Fruit fly (Drosophila melanogaster) whole organism, embryonic: ENCODE data around the gene Tlk.

ENCODE experiments used
- ATbp ChIP-seq: fragments of 200-800 bp; sonication (Bioruptor generic); optimal IDR thresholded peaks from 2 replicates; lab custom pipeline; 2017; ENCODE audit warnings: missing biosample characterization, mild to moderate bottlenecking, missing genetic modification characterization, missing genetic modification reagents
- Aef1 ChIP-seq: fragments of 200-800 bp; sonication (Bioruptor generic); IDR thresholded peaks from 3 replicates; pipeline ENCODE4 v1.3.6; 2022; ENCODE audit warnings: missing biosample characterization, missing genetic modification characterization
- Antp ChIP-seq: fragments of 200-800 bp; sonication (Bioruptor generic); optimal IDR thresholded peaks from 3 replicates; lab custom pipeline; 2016; ENCODE audit warnings: missing biosample characterization, missing genetic modification characterization
- Blimp-1 ChIP-seq: fragments of 200-800 bp; sonication (Bioruptor generic); optimal IDR thresholded peaks from 3 replicates; lab custom pipeline; 2018; ENCODE audit warnings: missing biosample characterization, missing genetic modification characterization, mild to moderate bottlenecking, moderate library complexity, missing genetic modification reagents
- CG10321 ChIP-seq: fragments of 200-800 bp; sonication (Bioruptor generic); IDR thresholded peaks from 2 replicates; pipeline ENCODE4 v1.3.6; 2022; ENCODE audit warnings: missing biosample characterization, missing genetic modification characterization
- CG12155 ChIP-seq: fragments of 200-800 bp; sonication (Bioruptor generic); optimal IDR thresholded peaks from 3 replicates; lab custom pipeline; 2016; ENCODE audit warnings: missing biosample characterization, missing genetic modification characterization
- CG13424 ChIP-seq: fragments of 200-800 bp; sonication (Bioruptor generic); optimal IDR thresholded peaks from 2 replicates; lab custom pipeline; 2019; ENCODE audit warnings: missing biosample characterization, mild to moderate bottlenecking, missing genetic modification characterization, moderate library complexity
- CG13624 ChIP-seq: fragments of 200-800 bp; sonication (Bioruptor generic); optimal IDR thresholded peaks from 2 replicates; lab custom pipeline; 2016; ENCODE audit warnings: missing biosample characterization, missing genetic modification characterization
- CG13894 ChIP-seq: fragments of 200-800 bp; sonication (Bioruptor generic); optimal IDR thresholded peaks from 3 replicates; lab custom pipeline; 2018; ENCODE audit warnings: missing biosample characterization, mild to moderate bottlenecking, missing genetic modification characterization, moderate library complexity
- CG17359 ChIP-seq: fragments of 200-800 bp; sonication (Bioruptor generic); optimal IDR thresholded peaks from 3 replicates; lab custom pipeline; 2018; ENCODE audit warnings: missing biosample characterization, mild to moderate bottlenecking, missing genetic modification characterization, moderate library complexity
- CG2678 ChIP-seq: fragments of 200-800 bp; sonication (Bioruptor generic); optimal IDR thresholded peaks from 3 replicates; lab custom pipeline; 2019; ENCODE audit warnings: missing biosample characterization, mild to moderate bottlenecking, missing genetic modification characterization, moderate library complexity
- CG4360 ChIP-seq: fragments of 200-800 bp; sonication (Bioruptor generic); IDR thresholded peaks from 2 replicates; pipeline ENCODE4 v1.3.6; 2022; ENCODE audit warnings: missing biosample characterization, missing genetic modification characterization
- CG4424 ChIP-seq: fragments of 200-800 bp; sonication (Bioruptor generic); optimal IDR thresholded peaks from 3 replicates; lab custom pipeline; 2016; ENCODE audit warnings: missing biosample characterization, missing genetic modification characterization
- CG7372 ChIP-seq: fragments of 200-800 bp; sonication (Bioruptor generic); IDR thresholded peaks from 2 replicates; pipeline ENCODE4 v1.3.6; 2022; ENCODE audit warnings: missing biosample characterization, missing genetic modification characterization
- CG7839 ChIP-seq: fragments of 200-800 bp; sonication (Bioruptor generic); optimal IDR thresholded peaks from 3 replicates; lab custom pipeline; 2018; ENCODE audit warnings: missing biosample characterization, mild to moderate bottlenecking, missing genetic modification characterization, moderate library complexity
- CG8290 ChIP-seq, 3 experiments: fragments of 200-800 bp; sonication (Bioruptor generic); optimal IDR thresholded peaks; 2 replicates each; lab custom pipeline; 2016 to 2019; ENCODE audit warnings: missing biosample characterization in 3 of 3, missing genetic modification characterization in 3 of 3, mild to moderate bottlenecking in 2 of 3, moderate library complexity in 1 of 3
- CG9727 ChIP-seq: fragments of 200-800 bp; sonication (Bioruptor generic); optimal IDR thresholded peaks from 3 replicates; lab custom pipeline; 2017; ENCODE audit warnings: missing biosample characterization, mild to moderate bottlenecking, missing genetic modification characterization
- Deaf1 ChIP-seq: fragments of 200-800 bp; optimal IDR thresholded peaks from 3 replicates; lab custom pipeline; 2019; ENCODE audit warnings: missing biosample characterization, mild to moderate bottlenecking, missing genetic modification characterization, moderate library complexity
- Fer1 ChIP-seq: fragments of 200-800 bp; sonication (Bioruptor generic); optimal IDR thresholded peaks from 2 replicates; lab custom pipeline; 2017; ENCODE audit warnings: missing biosample characterization, mild to moderate bottlenecking, missing genetic modification characterization
- HLH3B ChIP-seq: fragments of 200-800 bp; sonication (Bioruptor generic); IDR thresholded peaks from 2 replicates; pipeline ENCODE4 v1.3.6; 2022; ENCODE audit warnings: missing biosample characterization, missing genetic modification characterization
- Hr51 ChIP-seq, 2 experiments: fragments of 200-800 bp; sonication (Bioruptor generic); optimal IDR thresholded peaks; 2 replicates in 1 of 2; 3 replicates in 1 of 2; lab custom pipeline; 2016 to 2018; ENCODE audit warnings: missing biosample characterization in 2 of 2, missing genetic modification characterization in 2 of 2, mild to moderate bottlenecking in 1 of 2, moderate library complexity in 1 of 2
- Mad ChIP-seq: fragments of 200-800 bp; sonication (Bioruptor generic); optimal IDR thresholded peaks from 2 replicates; lab custom pipeline; 2016; ENCODE audit warnings: missing biosample characterization, missing genetic modification characterization
- Med ChIP-seq: fragments of 200-800 bp; sonication (Bioruptor generic); peaks from one replicate; lab custom pipeline; 2016; ENCODE audit warnings: missing biosample characterization, missing genetic modification characterization, mild to moderate bottlenecking, inconsistent platforms, moderate library complexity
- Myb ChIP-seq: fragments of 200-800 bp; sonication (Bioruptor generic); optimal IDR thresholded peaks from 2 replicates; lab custom pipeline; 2016; ENCODE audit warnings: missing biosample characterization, missing genetic modification characterization
- Opbp ChIP-seq: fragments of 200-800 bp; sonication (Bioruptor generic); IDR thresholded peaks from 3 replicates; pipeline ENCODE4 v1.3.6; 2022; ENCODE audit warnings: missing biosample characterization, missing genetic modification characterization; ENCODE audit not compliant: partially characterized antibody
- Sry-δ ChIP-seq: fragments of 200-800 bp; sonication (Bioruptor generic); optimal IDR thresholded peaks from 2 replicates; lab custom pipeline; 2016; ENCODE audit warnings: missing biosample characterization, missing genetic modification characterization
- Ssrp ChIP-seq: fragments of 200-800 bp; sonication (Bioruptor generic); optimal IDR thresholded peaks from 2 replicates; lab custom pipeline; 2018; ENCODE audit warnings: missing biosample characterization, mild to moderate bottlenecking, missing genetic modification characterization, moderate library complexity
- Stat92E ChIP-seq, 3 experiments: fragments of >200 bp in 2 of 3; fragments of 200-800 bp in 1 of 3; sonication (Bioruptor generic) in 1 of 3; optimal IDR thresholded peaks; 2 replicates each; lab custom pipeline; 2017 to 2019; ENCODE audit warnings: missing biosample characterization in 3 of 3, missing genetic modification characterization in 3 of 3, mild to moderate bottlenecking in 1 of 3, moderate library complexity in 1 of 3
- abd-A ChIP-seq: fragments of 200-800 bp; sonication (Bioruptor generic); optimal IDR thresholded peaks from 3 replicates; lab custom pipeline; 2019; ENCODE audit warnings: missing biosample characterization, mild to moderate bottlenecking, missing genetic modification characterization, moderate library complexity
- chif ChIP-seq, 2 experiments: fragments of 200-800 bp; sonication (Bioruptor generic); optimal IDR thresholded peaks; 3 replicates each; lab custom pipeline; 2016; ENCODE audit warnings: missing biosample characterization in 2 of 2, missing genetic modification characterization in 2 of 2
- crol ChIP-seq: fragments of 200-800 bp; sonication (Bioruptor generic); IDR thresholded peaks from 2 replicates; pipeline ENCODE4 v1.3.6; 2022; ENCODE audit warnings: missing biosample characterization, missing genetic modification characterization
- dysf ChIP-seq: fragments of 200-800 bp; sonication (Bioruptor generic); IDR thresholded peaks from 3 replicates; pipeline ENCODE4 v1.3.6; 2022; ENCODE audit warnings: missing biosample characterization, missing genetic modification characterization
- emc ChIP-seq: fragments of 200-800 bp; sonication (Bioruptor generic); optimal IDR thresholded peaks from 2 replicates; lab custom pipeline; 2016; ENCODE audit warnings: missing biosample characterization, missing genetic modification characterization
- lmd ChIP-seq: fragments of 200-800 bp; sonication (Bioruptor generic); IDR thresholded peaks from 2 replicates; pipeline ENCODE4 v1.3.6; 2022; ENCODE audit warnings: missing biosample characterization, missing genetic modification characterization
- pan ChIP-seq, 4 experiments: fragments of >200 bp in 3 of 4; fragments of 200-800 bp in 1 of 4; sonication (Bioruptor generic) in 1 of 4; optimal IDR thresholded peaks in 3 of 4; IDR thresholded peaks in 1 of 4; 2 replicates each; pipeline versions ENCODE4 v1.3.6 to Lab custom; 2017 to 2022; ENCODE audit warnings: missing biosample characterization in 2 of 4, missing genetic modification characterization in 2 of 4, mixed read lengths in 1 of 4
- phol ChIP-seq: fragments of 200-800 bp; sonication (Bioruptor generic); optimal IDR thresholded peaks from 3 replicates; lab custom pipeline; 2018; ENCODE audit warnings: missing biosample characterization, mild to moderate bottlenecking, missing genetic modification characterization, moderate library complexity
- sens ChIP-seq: fragments of 200-800 bp; sonication (Bioruptor generic); peaks from one replicate; lab custom pipeline; 2016; ENCODE audit warnings: missing biosample characterization, missing genetic modification characterization
- sima ChIP-seq: fragments of 200-800 bp; sonication (Bioruptor generic); optimal IDR thresholded peaks from 2 replicates; lab custom pipeline; 2016; ENCODE audit warnings: missing biosample characterization, missing genetic modification characterization
- slbo ChIP-seq: fragments of 200-800 bp; sonication (Bioruptor generic); IDR thresholded peaks from 2 replicates; pipeline ENCODE4 v1.3.6; 2022; ENCODE audit warnings: missing biosample characterization, missing genetic modification characterization
- ttk ChIP-seq: fragments of 200-800 bp; sonication (Bioruptor generic); IDR thresholded peaks from 2 replicates; pipeline ENCODE4 v2.1.2; 2022; ENCODE audit warnings: missing biosample characterization, missing genetic modification characterization
- z ChIP-seq: fragments of 200-800 bp; sonication (Bioruptor generic); IDR thresholded peaks from 3 replicates; pipeline ENCODE4 v1.3.6; 2022; ENCODE audit warnings: missing biosample characterization, missing genetic modification characterization
- zfh1 ChIP-seq: fragments of 200-800 bp; sonication (Bioruptor generic); IDR thresholded peaks from 3 replicates; pipeline ENCODE4 v1.3.6; 2022; ENCODE audit warnings: missing biosample characterization, missing genetic modification characterization
- zfh2 ChIP-seq: fragments of 200-800 bp; sonication (Bioruptor generic); optimal IDR thresholded peaks from 2 replicates; lab custom pipeline; 2016; ENCODE audit warnings: missing biosample characterization, missing genetic modification characterization

Tlk gene

DNA sequence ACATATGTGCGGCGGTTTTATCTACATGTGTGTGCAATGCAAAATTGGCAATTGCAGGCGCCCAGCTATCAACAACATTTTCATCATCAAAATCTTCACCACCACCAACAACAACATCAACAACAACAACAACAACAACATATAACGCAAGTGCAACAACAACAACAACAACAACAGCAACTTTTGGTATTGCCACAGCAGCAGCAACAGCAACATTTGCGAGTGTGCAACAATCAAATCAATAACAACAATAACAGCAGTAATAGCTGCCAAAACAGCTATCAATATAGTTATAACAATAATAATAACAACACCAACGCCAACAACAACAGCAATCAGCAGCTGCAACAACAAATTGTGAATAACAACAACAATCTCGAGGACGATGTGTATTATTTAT, 42.6 kb downstream of the Tlk start:
- TF ChIP-seq phol (tag; lab: Kevin White, UChicago) (no peak), CG4360 (GFP tag; lab: Robert Waterston, UW) (peak; percentile 66)
- TF ChIP-seq, all 482 proteins: peak for 1

DNA sequence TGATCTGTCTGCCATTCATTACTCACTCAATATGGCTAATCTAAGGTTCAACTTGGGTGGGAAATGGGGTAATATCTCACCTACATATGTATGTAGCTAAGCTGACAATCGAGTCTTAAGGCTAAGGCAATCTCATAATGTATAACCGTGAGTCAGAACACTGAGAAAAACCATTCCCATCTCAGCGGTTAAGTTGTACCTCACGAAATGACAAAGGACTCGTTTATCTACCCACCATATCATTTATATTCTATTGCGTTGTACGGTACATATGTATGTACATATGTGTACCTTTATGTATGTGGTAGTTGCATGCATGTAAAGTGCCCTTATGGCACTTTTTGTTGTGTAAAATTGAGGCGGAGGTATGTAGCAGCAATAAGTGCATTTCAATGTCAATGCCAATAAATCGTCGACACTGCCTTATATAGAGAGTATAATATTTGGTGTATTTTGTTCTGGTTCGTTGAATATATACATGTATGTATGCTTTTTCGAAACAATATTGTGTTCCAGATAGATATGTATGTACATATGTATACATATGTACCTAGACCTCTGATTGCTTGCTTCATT, 43.2 kb downstream of the Tlk start:
- TF ChIP-seq Myb (GFP tag; lab: Kevin White, UChicago) (no peak), Opbp (no peak), Stat92E (GFP tag; optimal IDR thresholded peaks at IDR 0.05; lab: Kevin White, UChicago) (no peak), Antp (GFP tag; lab: Kevin White, UChicago) (no peak), sens (GFP tag; lab: Kevin White, UChicago) (peak; percentile 60), CG7372 (GFP tag; lab: Robert Waterston, UW) (no peak), CG8290 (GFP tag; optimal IDR thresholded peaks at IDR 0.05; lab: Kevin White, UChicago) (no peak), CG8290 (tag; optimal IDR thresholded peaks at IDR 0.05; lab: Kevin White, UChicago) (no peak), CG7839 (no peak), Med (peak; percentile 55)
- TF ChIP-seq, all 482 proteins: peak for 2

- TF ChIP-seq CG9727 (GFP tag; lab: Kevin White, UChicago) (no peak), CG13624 (peak; percentile 67), lmd (GFP tag; lab: Robert Waterston, UW) (no peak), CG10321 (GFP tag; lab: Robert Waterston, UW) (0 out of 2 replicates have a peak, but pooled peaks have one; percentile 53)
Observed at dm6 chrX:3764223-3764622, 44.4 kb downstream of the Tlk start.

dm6 chrX:3767085-3767484, 47.3 kb downstream of the Tlk start:
- TF ChIP-seq ttk (GFP tag; lab: Robert Waterston, UW): no peak
- no peak for TF ChIP-seq zfh1 (GFP tag; lab: Robert Waterston, UW)
- no peak for TF ChIP-seq Ssrp
- TF ChIP-seq CG12155: no peak
- TF ChIP-seq crol: peak; percentile 63
- TF ChIP-seq CG13894 (tag; lab: Kevin White, UChicago): no peak
- peak; percentile 67 for TF ChIP-seq abd-A (tag; lab: Kevin White, UChicago)
- TF ChIP-seq CG2678 (tag; lab: Kevin White, UChicago): no peak
- TF ChIP-seq z (GFP tag; lab: Robert Waterston, UW): peak; percentile 58; the same call in 1 of the 3 replicates
- TF ChIP-seq Deaf1 (tag; lab: Kevin White, UChicago): peak; percentile 39
- TF ChIP-seq, all 482 proteins: peak for 4

dm6 chrX:3768202-3768601, 48.4 kb downstream of the Tlk start:
- TF ChIP-seq zfh2 (GFP tag; lab: Kevin White, UChicago) (no peak), ATbp (GFP tag; lab: Kevin White, UChicago) (peak; percentile 27), Fer1 (peak; percentile 36), Deaf1 (tag; lab: Kevin White, UChicago) (peak; percentile 4), CG4424 (GFP tag; lab: Kevin White, UChicago) (peak; percentile 17), slbo (GFP tag; lab: Robert Waterston, UW) (peak; percentile 33; the same call in 1 of the 2 replicates), emc (GFP tag; lab: Kevin White, UChicago) (no peak), Blimp-1 (GFP tag; lab: Kevin White, UChicago) (peak; percentile 57), CG13424 (tag; lab: Kevin White, UChicago) (peak; percentile 37), CG10321 (GFP tag; lab: Robert Waterston, UW) (no peak), Hr51 (GFP tag; optimal IDR thresholded peaks at IDR 0.05; lab: Kevin White, UChicago) (peak in 1 of 2 experiments; percentile 42), Mad (GFP tag; lab: Kevin White, UChicago) (peak; percentile 9), Aef1 (GFP tag; lab: Robert Waterston, UW) (0 out of 3 replicates have a peak, but pooled peaks have one; percentile 10), dysf (GFP tag; lab: Robert Waterston, UW) (no peak), CG17359 (tag; lab: Kevin White, UChicago) (peak; percentile 54), sima (GFP tag; lab: Kevin White, UChicago) (no peak), chif (GFP tag; optimal IDR thresholded peaks at IDR 0.05; lab: Kevin White, UChicago) (peak in 1 of 2 experiments; percentile 5), Sry-δ (GFP tag; lab: Kevin White, UChicago) (no peak), HLH3B (GFP tag; lab: Robert Waterston, UW) (peak; percentile 26; the same call in 1 of the 2 replicates), pan (optimal IDR thresholded peaks at IDR 0.05; lab: Kevin White, UChicago) (no peak), pan (GFP tag; optimal IDR thresholded peaks at IDR 0.05 in 1 of 2, IDR thresholded peaks at IDR 0.05 in 1 of 2) (peak in 1 of 2 experiments; percentile 52)
